Worm (Caenorhabditis elegans) whole organism, L1 larva: ENCODE results near the gene K07F5.6.

Experiments
- C34B4.2 ChIP-seq: sonication (generic microtip); optimal IDR thresholded peaks from 2 replicates; lab custom pipeline; 2017; ENCODE audit warnings: mild to moderate bottlenecking, missing genetic modification characterization, missing compliant biosample characterization
- aly-2 ChIP-seq: fragments of 150-350 bp; optimal IDR thresholded peaks from 2 replicates; lab custom pipeline; 2014; ENCODE audit warnings: missing biosample characterization, missing genetic modification characterization
- ces-1 ChIP-seq: fragments of 150-350 bp; optimal IDR thresholded peaks from 2 replicates; lab custom pipeline; 2014; ENCODE audit warnings: missing biosample characterization, missing genetic modification reagents, missing genetic modification characterization
- dpl-1 ChIP-seq, 3 experiments: fragments of 150-350 bp in 2 of 3; sonication (generic microtip) in 1 of 3; optimal IDR thresholded peaks; 2 replicates each; lab custom pipeline; 2014 to 2017; ENCODE audit warnings: missing biosample characterization in 3 of 3, missing genetic modification characterization in 3 of 3, missing genetic modification reagents in 3 of 3
- dsc-1 ChIP-seq: sonication (generic microtip); optimal IDR thresholded peaks from 2 replicates; lab custom pipeline; 2016; ENCODE audit warnings: mild to moderate bottlenecking, missing genetic modification characterization, missing compliant biosample characterization
- efl-1 ChIP-seq, 4 experiments: fragments of 150-350 bp; optimal IDR thresholded peaks in 3 of 4; peaks in 1 of 4; 1 replicate in 1 of 4; 2 replicates in 3 of 4; lab custom pipeline; 2014; ENCODE audit warnings: missing biosample characterization in 2 of 4, missing genetic modification characterization in 2 of 4, missing genetic modification reagents in 2 of 4
- elt-2 ChIP-seq: sonication (generic microtip); optimal IDR thresholded peaks from 2 replicates; lab custom pipeline; 2016; ENCODE audit warnings: missing genetic modification characterization, mild to moderate bottlenecking, inconsistent platforms, missing compliant biosample characterization, missing genetic modification reagents
- fkh-10 ChIP-seq: sonication (generic microtip); optimal IDR thresholded peaks from 2 replicates; lab custom pipeline; 2017; ENCODE audit warnings: missing biosample characterization, missing genetic modification reagents, missing genetic modification characterization
- fkh-8 ChIP-seq: sonication (generic microtip); optimal IDR thresholded peaks from 2 replicates; lab custom pipeline; 2016; ENCODE audit warnings: mild to moderate bottlenecking, missing genetic modification characterization, missing compliant biosample characterization
- hlh-17 ChIP-seq: fragments of 200-800 bp; sonication (Bioruptor generic); optimal IDR thresholded peaks from 2 replicates; lab custom pipeline; 2018; ENCODE audit warnings: missing genetic modification characterization, mild to moderate bottlenecking, missing compliant biosample characterization, moderate library complexity, borderline replicate concordance
- irx-1 ChIP-seq: sonication (generic microtip); optimal IDR thresholded peaks from 2 replicates; lab custom pipeline; 2016; ENCODE audit warnings: missing genetic modification characterization, missing compliant biosample characterization
- isw-1 ChIP-seq: fragments of 200-800 bp; sonication (Bioruptor generic); IDR thresholded peaks from 2 replicates; pipeline ENCODE4 v1.3.6; 2022; ENCODE audit warnings: missing genetic modification characterization, missing compliant biosample characterization
- jun-1 ChIP-seq: fragments of 150-350 bp; optimal IDR thresholded peaks from 2 replicates; lab custom pipeline; 2014; ENCODE audit warnings: missing biosample characterization, missing genetic modification reagents, missing genetic modification characterization
- lin-15B ChIP-seq: fragments of 150-350 bp; sonication (generic microtip); optimal IDR thresholded peaks from 3 replicates; lab custom pipeline; 2014; ENCODE audit warnings: missing biosample characterization, missing genetic modification characterization
- lin-35 ChIP-seq, 2 experiments: fragments of 150-350 bp; optimal IDR thresholded peaks; 2 replicates each; lab custom pipeline; 2014; ENCODE audit warnings: missing biosample characterization in 2 of 2, missing genetic modification characterization in 2 of 2, missing genetic modification reagents in 2 of 2
- lsy-2 ChIP-seq, 2 experiments: fragments of 150-350 bp; optimal IDR thresholded peaks; 2 replicates each; lab custom pipeline; 2014; ENCODE audit warnings: missing biosample characterization in 2 of 2, missing genetic modification characterization in 2 of 2
- mab-9 ChIP-seq: fragments of 200-800 bp; sonication (Bioruptor generic); IDR thresholded peaks from 2 replicates; pipeline ENCODE4 v1.3.6; 2022; ENCODE audit warnings: missing genetic modification reagents, missing genetic modification characterization, missing compliant biosample characterization
- mef-2 ChIP-seq: fragments of 150-350 bp; optimal IDR thresholded peaks from 2 replicates; lab custom pipeline; 2014; ENCODE audit warnings: missing biosample characterization, missing genetic modification characterization
- mep-1 ChIP-seq: fragments of 150-350 bp; optimal IDR thresholded peaks from 2 replicates; lab custom pipeline; 2014; ENCODE audit warnings: missing biosample characterization, missing genetic modification characterization
- nhr-11 ChIP-seq: fragments of 150-350 bp; optimal IDR thresholded peaks from 2 replicates; lab custom pipeline; 2014; ENCODE audit warnings: missing biosample characterization, missing genetic modification characterization
- nhr-19 ChIP-seq: fragments of 200-800 bp; sonication (Bioruptor generic); conservative IDR thresholded peaks from 2 replicates; pipeline ENCODE4 v1.3.6; 2022; ENCODE audit warnings: missing genetic modification characterization, missing compliant biosample characterization
- nhr-47 ChIP-seq: sonication (generic microtip); optimal IDR thresholded peaks from 2 replicates; lab custom pipeline; 2016; ENCODE audit warnings: mild to moderate bottlenecking, missing genetic modification characterization, moderate library complexity, missing compliant biosample characterization
- nhr-71 ChIP-seq: sonication (generic microtip); optimal IDR thresholded peaks from 2 replicates; lab custom pipeline; 2016; ENCODE audit warnings: mild to moderate bottlenecking, missing genetic modification characterization, moderate library complexity, missing compliant biosample characterization
- nhr-77 ChIP-seq: fragments of 150-350 bp; optimal IDR thresholded peaks from 2 replicates; lab custom pipeline; 2014; ENCODE audit warnings: missing biosample characterization, missing genetic modification characterization
- pag-3 ChIP-seq: sonication (generic microtip); optimal IDR thresholded peaks from 2 replicates; lab custom pipeline; 2017; ENCODE audit warnings: missing genetic modification characterization, mild to moderate bottlenecking, missing compliant biosample characterization, antibody characterized with exemption, borderline replicate concordance; ENCODE audit not compliant: insufficient read depth
- rnt-1 ChIP-seq: sonication (generic microtip); optimal IDR thresholded peaks from 2 replicates; lab custom pipeline; 2016; ENCODE audit warnings: mild to moderate bottlenecking, missing genetic modification characterization, moderate library complexity, missing compliant biosample characterization
- skn-1 ChIP-seq: fragments of 150-350 bp; optimal IDR thresholded peaks from 2 replicates; lab custom pipeline; 2014; ENCODE audit warnings: missing biosample characterization, missing genetic modification characterization
- snpc-4 ChIP-seq: fragments of 150-350 bp; optimal IDR thresholded peaks from 2 replicates; lab custom pipeline; 2014; ENCODE audit warnings: missing biosample characterization, missing genetic modification characterization
- sup-37 ChIP-seq: fragments of 200-800 bp; sonication (Bioruptor generic); optimal IDR thresholded peaks from 2 replicates; lab custom pipeline; 2018; ENCODE audit warnings: mild to moderate bottlenecking, missing genetic modification characterization, missing compliant biosample characterization
- swsn-7 ChIP-seq: sonication (generic microtip); optimal IDR thresholded peaks from 2 replicates; lab custom pipeline; 2016; ENCODE audit warnings: missing genetic modification characterization, missing compliant biosample characterization
- tbx-2 ChIP-seq: sonication (generic microtip); optimal IDR thresholded peaks from 2 replicates; lab custom pipeline; 2016; ENCODE audit warnings: missing genetic modification characterization, missing compliant biosample characterization
- unc-130 ChIP-seq: fragments of 150-350 bp; optimal IDR thresholded peaks from 2 replicates; lab custom pipeline; 2017; ENCODE audit warnings: missing biosample characterization, missing genetic modification characterization, inconsistent platforms
- unc-62 ChIP-seq: fragments of 150-350 bp; optimal IDR thresholded peaks from 2 replicates; lab custom pipeline; 2014; ENCODE audit warnings: missing biosample characterization, missing genetic modification reagents, missing genetic modification characterization
- unc-86 ChIP-seq: sonication (generic microtip); optimal IDR thresholded peaks from 2 replicates; lab custom pipeline; 2016; ENCODE audit warnings: missing genetic modification characterization, missing compliant biosample characterization
- unc-98 ChIP-seq: fragments of 200-800 bp; sonication (Bioruptor generic); IDR thresholded peaks from 2 replicates; pipeline ENCODE4 v1.3.6; 2022; ENCODE audit warnings: missing genetic modification characterization, missing compliant biosample characterization
- xbp-1 ChIP-seq: sonication (generic microtip); optimal IDR thresholded peaks from 2 replicates; lab custom pipeline; 2016; ENCODE audit warnings: missing genetic modification characterization, missing compliant biosample characterization
- ztf-4 ChIP-seq: fragments of 150-350 bp; optimal IDR thresholded peaks from 2 replicates; lab custom pipeline; 2014; ENCODE audit warnings: missing biosample characterization, missing genetic modification characterization

The K07F5.6 gene

DNA sequence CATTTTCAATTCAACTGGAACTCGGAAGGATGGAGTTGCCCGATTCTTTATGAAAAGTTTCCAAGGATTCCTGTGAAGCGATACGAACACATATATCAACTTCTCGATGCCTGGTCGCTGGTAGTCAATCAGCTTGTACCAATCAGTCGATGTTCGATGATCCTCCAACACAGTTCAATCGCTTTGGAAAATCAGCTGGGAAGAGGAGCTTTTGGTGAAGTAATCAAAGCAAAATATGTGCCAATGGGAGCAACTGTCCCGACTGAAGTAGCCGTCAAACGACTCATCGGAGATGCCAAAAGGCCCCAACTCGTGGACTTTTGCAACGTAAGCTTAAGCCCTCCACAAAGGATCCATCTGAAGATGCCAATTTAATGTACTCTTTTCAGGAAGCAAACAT, 13.1 kb downstream of the K07F5.6 start:
- no peak for TF ChIP-seq isw-1 (GFP tag; lab: Robert Waterston, UW)
- no peak for TF ChIP-seq ztf-4 (tag; lab: Kevin White, UChicago)
- TF ChIP-seq snpc-4 (tag; lab: Kevin White, UChicago) = no peak
- no peak for TF ChIP-seq hlh-17 (GFP tag; lab: Kevin White, UChicago)
- no peak for TF ChIP-seq irx-1 (tag; lab: Kevin White, UChicago)
- no peak for TF ChIP-seq nhr-19 (GFP tag; lab: Robert Waterston, UW)
- no peak for TF ChIP-seq sup-37
- no peak for TF ChIP-seq unc-98 (GFP tag; lab: Robert Waterston, UW)
- no peak for TF ChIP-seq nhr-47

DNA sequence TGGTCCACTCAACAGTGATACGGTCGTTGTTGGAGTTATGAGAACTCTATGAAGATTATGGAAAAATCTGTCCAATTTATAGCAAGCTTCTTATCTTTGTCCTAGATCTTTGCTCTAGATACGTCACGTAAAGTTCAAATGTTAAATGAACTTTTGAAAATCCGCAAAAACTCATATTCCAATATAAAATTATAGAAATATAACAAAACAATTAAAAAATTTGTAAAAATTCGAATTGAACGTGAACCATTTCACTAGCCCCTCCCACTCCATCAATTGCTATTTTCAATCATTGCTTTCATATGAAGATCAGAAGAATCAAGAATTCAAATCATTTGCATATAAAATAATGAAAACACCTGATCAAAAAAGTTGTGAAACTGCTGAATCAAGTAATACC, 13.9 kb downstream of the K07F5.6 start, which contains the start of gene kin-21:
Gene kin-21 (plus strand): TSS at position 301 of the 400 bp plus-strand sequence.
- TF ChIP-seq skn-1 (tag; lab: Kevin White, UChicago) (no peak), pag-3 (no peak), aly-2 (tag; lab: Kevin White, UChicago) (no peak), ces-1 (GFP tag; lab: Kevin White, UChicago) (no peak), C34B4.2 (tag; lab: Kevin White, UChicago) (no peak), unc-86 (tag; lab: Kevin White, UChicago) (no peak), rnt-1 (tag; lab: Kevin White, UChicago) (no peak), unc-130 (tag; lab: Kevin White, UChicago) (no peak)
- TF ChIP-seq, all 84 proteins: peak for 0

DNA sequence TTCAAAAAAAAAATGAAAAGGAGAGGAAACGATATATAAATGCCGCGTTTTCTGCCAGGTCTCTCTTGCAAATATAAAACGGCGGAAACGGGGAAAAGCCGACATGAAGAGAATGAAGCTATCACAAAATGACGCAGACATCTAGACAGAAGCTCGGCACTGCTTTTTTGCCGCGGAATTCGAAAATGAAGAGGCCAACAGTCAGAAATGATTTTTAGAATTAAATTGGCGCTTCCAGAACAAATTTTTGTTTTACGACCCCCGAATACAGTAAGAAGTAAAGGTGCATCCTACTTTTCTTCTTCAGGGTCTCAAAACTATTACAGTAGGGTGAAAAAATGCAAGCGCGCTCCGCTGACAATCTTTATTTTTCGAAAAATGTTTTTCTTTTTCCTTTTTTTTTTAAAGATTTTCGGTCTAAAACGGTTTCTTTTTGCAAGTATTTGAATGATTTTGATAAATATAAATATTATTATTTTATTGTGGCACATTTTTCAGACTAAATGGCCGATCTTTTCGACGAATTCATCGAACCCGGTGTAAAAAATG, 21.2 kb downstream of the K07F5.6 start, which contains the start of gene mtr-4:
Gene mtr-4 (plus strand): TSS at position 499 of the 549 bp plus-strand sequence.
- TF ChIP-seq dpl-1 (GFP tag; optimal IDR thresholded peaks at IDR 0.05; lab: Kevin White, UChicago) = peak; percentile 33 to 73 (median 59)
- TF ChIP-seq lin-15B (tag; lab: Kevin White, UChicago) = peak; percentile 21
- peak; percentile 40 to 63 for TF ChIP-seq lin-35 (GFP tag; optimal IDR thresholded peaks at IDR 0.05; lab: Kevin White, UChicago)
- TF ChIP-seq xbp-1 (tag; lab: Kevin White, UChicago) = peak; percentile 9
- no peak for TF ChIP-seq mep-1 (tag; lab: Kevin White, UChicago)
- TF ChIP-seq efl-1 (optimal IDR thresholded peaks at IDR 0.05; lab: Kevin White, UChicago) = peak; percentile 32 to 69
- TF ChIP-seq efl-1 (GFP tag; optimal IDR thresholded peaks at IDR 0.05 in 1 of 2; lab: Kevin White, UChicago) = peak; percentile 73 to 95
- TF ChIP-seq swsn-7 = peak; percentile 25
- TF ChIP-seq unc-98 (GFP tag; lab: Robert Waterston, UW) = no peak
- TF ChIP-seq nhr-71 (tag; lab: Kevin White, UChicago) = peak; percentile 55
- peak; percentile 8 for TF ChIP-seq fkh-8 (tag; lab: Kevin White, UChicago)
- peak; percentile 2 for TF ChIP-seq tbx-2 (tag; lab: Kevin White, UChicago)
- TF ChIP-seq unc-130 (tag; lab: Kevin White, UChicago) = peak; percentile 6
- TF ChIP-seq unc-62 (GFP tag; lab: Kevin White, UChicago) = no peak
- TF ChIP-seq skn-1 (tag; lab: Kevin White, UChicago) = no peak
- no peak for TF ChIP-seq nhr-19 (GFP tag; lab: Robert Waterston, UW)
- TF ChIP-seq elt-2 (tag; lab: Kevin White, UChicago) = peak; percentile 57
- TF ChIP-seq nhr-77 (tag; lab: Kevin White, UChicago) = no peak
- peak in 1 of 2 experiments; percentile 53 for TF ChIP-seq lsy-2 (tag; optimal IDR thresholded peaks at IDR 0.05; lab: Kevin White, UChicago)

DNA sequence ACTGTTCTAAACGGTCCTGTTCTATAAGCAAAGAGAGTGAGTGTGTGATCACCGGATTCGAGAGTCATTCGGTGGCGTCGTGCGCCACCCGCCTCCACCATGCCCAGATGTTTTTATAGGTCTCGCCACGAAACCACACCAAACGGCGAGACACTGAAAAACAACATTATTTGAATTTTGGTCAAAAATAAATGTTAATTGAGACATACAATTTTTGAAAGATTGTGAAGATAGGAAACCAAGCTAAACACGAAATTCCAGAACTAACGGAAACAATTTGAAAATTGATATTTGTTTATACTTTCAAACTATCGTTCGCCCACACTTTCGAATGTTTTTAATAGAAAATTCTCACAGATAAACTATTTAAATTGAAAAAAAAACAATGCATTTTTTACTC, 22.0 kb downstream of the K07F5.6 start, which contains the start of gene catp-6:
Gene catp-6 (minus strand): TSS at position 101 of the 400 bp plus-strand sequence.
- no peak for TF ChIP-seq efl-1 (optimal IDR thresholded peaks at IDR 0.05; lab: Kevin White, UChicago)
- TF ChIP-seq efl-1 (GFP tag; optimal IDR thresholded peaks at IDR 0.05 in 1 of 2; lab: Kevin White, UChicago) = peak in 1 of 2 experiments; percentile 89
- TF ChIP-seq isw-1 (GFP tag; lab: Robert Waterston, UW) = no peak
- TF ChIP-seq, all 84 proteins: peak for 1

DNA sequence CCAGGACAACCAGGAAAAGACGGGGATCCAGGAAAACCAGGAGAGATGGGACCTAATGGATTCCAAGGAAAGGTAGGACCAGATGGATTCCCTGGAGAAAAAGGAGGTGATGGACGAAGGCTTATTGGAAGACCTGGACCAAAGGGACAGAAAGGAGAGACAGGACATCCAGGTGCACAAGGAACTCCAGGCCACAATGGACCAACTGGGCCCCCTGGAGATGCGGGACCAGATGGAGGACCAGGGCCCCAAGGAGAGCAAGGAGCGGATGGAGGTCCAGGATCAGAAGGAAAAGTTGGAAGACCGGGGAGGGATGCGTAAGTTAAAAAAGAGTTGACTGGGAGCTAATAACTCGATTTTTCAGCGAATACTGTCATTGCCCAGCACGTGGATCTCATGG, 23.9 kb downstream of the K07F5.6 start:
- TF ChIP-seq dsc-1 (tag; lab: Kevin White, UChicago) (no peak), unc-130 (tag; lab: Kevin White, UChicago) (no peak), nhr-11 (tag; lab: Kevin White, UChicago) (no peak), unc-86 (tag; lab: Kevin White, UChicago) (no peak), C34B4.2 (tag; lab: Kevin White, UChicago) (no peak), mab-9 (GFP tag; lab: Robert Waterston, UW) (no peak), mef-2 (tag; lab: Kevin White, UChicago) (no peak), fkh-10 (GFP tag; lab: Kevin White, UChicago) (no peak), jun-1 (no peak), mep-1 (tag; lab: Kevin White, UChicago) (no peak), lin-15B (tag; lab: Kevin White, UChicago) (no peak), lin-35 (GFP tag; optimal IDR thresholded peaks at IDR 0.05; lab: Kevin White, UChicago) (no peak)
